Worm (Caenorhabditis elegans) whole organism, L1 larva: ENCODE results near the gene srv-7.

Experiments used
- C04F5.9 ChIP-seq: sonication (generic microtip); optimal IDR thresholded peaks from 2 replicates; lab custom pipeline; 2016; ENCODE audit warnings: missing genetic modification characterization, missing compliant biosample characterization
- blmp-1 ChIP-seq: fragments of 150-350 bp; optimal IDR thresholded peaks from 2 replicates; lab custom pipeline; 2014; ENCODE audit warnings: missing biosample characterization, missing genetic modification characterization
- ceh-63 ChIP-seq: fragments of 200-800 bp; sonication (Bioruptor generic); optimal IDR thresholded peaks from 2 replicates; lab custom pipeline; 2018; ENCODE audit warnings: mild to moderate bottlenecking, missing genetic modification characterization, missing compliant biosample characterization
- dpl-1 ChIP-seq, 3 experiments: fragments of 150-350 bp in 2 of 3; sonication (generic microtip) in 1 of 3; optimal IDR thresholded peaks; 2 replicates each; lab custom pipeline; 2014 to 2017; ENCODE audit warnings: missing biosample characterization in 3 of 3, missing genetic modification characterization in 3 of 3, missing genetic modification reagents in 3 of 3
- efl-1 ChIP-seq, 4 experiments: fragments of 150-350 bp; optimal IDR thresholded peaks in 3 of 4; peaks in 1 of 4; 1 replicate in 1 of 4; 2 replicates in 3 of 4; lab custom pipeline; 2014; ENCODE audit warnings: missing biosample characterization in 2 of 4, missing genetic modification characterization in 2 of 4, missing genetic modification reagents in 2 of 4
- elt-2 ChIP-seq: sonication (generic microtip); optimal IDR thresholded peaks from 2 replicates; lab custom pipeline; 2016; ENCODE audit warnings: missing genetic modification characterization, mild to moderate bottlenecking, inconsistent platforms, missing compliant biosample characterization, missing genetic modification reagents
- elt-3 ChIP-seq, 6 experiments: fragments of 150-350 bp in 1 of 6; sonication (generic microtip); optimal IDR thresholded peaks; 2 replicates each; lab custom pipeline; 2017 to 2018; ENCODE audit warnings: missing biosample characterization in 6 of 6, missing genetic modification characterization in 6 of 6, inconsistent platforms in 1 of 6
- ets-5 ChIP-seq: fragments of 200-800 bp; sonication (Bioruptor generic); IDR thresholded peaks from 2 replicates; pipeline ENCODE4 v1.3.6; 2022; ENCODE audit warnings: missing genetic modification characterization, missing compliant biosample characterization
- fkh-10 ChIP-seq: sonication (generic microtip); optimal IDR thresholded peaks from 2 replicates; lab custom pipeline; 2017; ENCODE audit warnings: missing biosample characterization, missing genetic modification reagents, missing genetic modification characterization
- grh-1 ChIP-seq: fragments of 200-800 bp; sonication (Bioruptor generic); IDR thresholded peaks from 2 replicates; pipeline ENCODE4 v1.3.6; 2022; ENCODE audit warnings: missing genetic modification reagents, missing genetic modification characterization, missing compliant biosample characterization
- irx-1 ChIP-seq: sonication (generic microtip); optimal IDR thresholded peaks from 2 replicates; lab custom pipeline; 2016; ENCODE audit warnings: missing genetic modification characterization, missing compliant biosample characterization
- lin-14 ChIP-seq: fragments of 200-800 bp; sonication (Bioruptor generic); optimal IDR thresholded peaks from 2 replicates; lab custom pipeline; 2018; ENCODE audit warnings: mild to moderate bottlenecking, missing genetic modification characterization, moderate library complexity, missing compliant biosample characterization
- lin-35 ChIP-seq, 2 experiments: fragments of 150-350 bp; optimal IDR thresholded peaks; 2 replicates each; lab custom pipeline; 2014; ENCODE audit warnings: missing biosample characterization in 2 of 2, missing genetic modification characterization in 2 of 2, missing genetic modification reagents in 2 of 2
- lsy-2 ChIP-seq, 2 experiments: fragments of 150-350 bp; optimal IDR thresholded peaks; 2 replicates each; lab custom pipeline; 2014; ENCODE audit warnings: missing biosample characterization in 2 of 2, missing genetic modification characterization in 2 of 2
- mab-9 ChIP-seq: fragments of 200-800 bp; sonication (Bioruptor generic); IDR thresholded peaks from 2 replicates; pipeline ENCODE4 v1.3.6; 2022; ENCODE audit warnings: missing genetic modification reagents, missing genetic modification characterization, missing compliant biosample characterization
- mdl-1 ChIP-seq, 2 experiments: fragments of 150-350 bp; optimal IDR thresholded peaks; 2 replicates each; lab custom pipeline; 2014 to 2017; ENCODE audit warnings: missing biosample characterization in 2 of 2, missing genetic modification characterization in 2 of 2, inconsistent platforms in 1 of 2
- mef-2 ChIP-seq: fragments of 150-350 bp; optimal IDR thresholded peaks from 2 replicates; lab custom pipeline; 2014; ENCODE audit warnings: missing biosample characterization, missing genetic modification characterization
- nhr-19 ChIP-seq: fragments of 200-800 bp; sonication (Bioruptor generic); conservative IDR thresholded peaks from 2 replicates; pipeline ENCODE4 v1.3.6; 2022; ENCODE audit warnings: missing genetic modification characterization, missing compliant biosample characterization
- nhr-20 ChIP-seq: sonication (generic microtip); optimal IDR thresholded peaks from 2 replicates; lab custom pipeline; 2016; ENCODE audit warnings: mild to moderate bottlenecking, missing genetic modification characterization, missing compliant biosample characterization
- nhr-237 ChIP-seq: fragments of 150-350 bp; optimal IDR thresholded peaks from 2 replicates; lab custom pipeline; 2014; ENCODE audit warnings: missing biosample characterization, missing genetic modification characterization
- nhr-71 ChIP-seq: sonication (generic microtip); optimal IDR thresholded peaks from 2 replicates; lab custom pipeline; 2016; ENCODE audit warnings: mild to moderate bottlenecking, missing genetic modification characterization, moderate library complexity, missing compliant biosample characterization
- nhr-77 ChIP-seq: fragments of 150-350 bp; optimal IDR thresholded peaks from 2 replicates; lab custom pipeline; 2014; ENCODE audit warnings: missing biosample characterization, missing genetic modification characterization
- nhr-85 ChIP-seq: sonication (generic microtip); peaks from one replicate; lab custom pipeline; 2016; ENCODE audit warnings: missing genetic modification characterization, inconsistent platforms, missing compliant biosample characterization
- nhr-90 ChIP-seq: sonication (generic microtip); optimal IDR thresholded peaks from 2 replicates; lab custom pipeline; 2016; ENCODE audit warnings: mild to moderate bottlenecking, missing genetic modification characterization, missing compliant biosample characterization; ENCODE audit not compliant: poor library complexity
- snpc-4 ChIP-seq: fragments of 150-350 bp; optimal IDR thresholded peaks from 2 replicates; lab custom pipeline; 2014; ENCODE audit warnings: missing biosample characterization, missing genetic modification characterization
- snu-23 ChIP-seq: sonication (generic microtip); optimal IDR thresholded peaks from 2 replicates; lab custom pipeline; 2016; ENCODE audit warnings: missing genetic modification characterization, missing compliant biosample characterization
- sox-4 ChIP-seq: sonication (generic microtip); optimal IDR thresholded peaks from 2 replicates; lab custom pipeline; 2016; ENCODE audit warnings: missing genetic modification characterization, missing compliant biosample characterization
- tbx-2 ChIP-seq: sonication (generic microtip); optimal IDR thresholded peaks from 2 replicates; lab custom pipeline; 2016; ENCODE audit warnings: missing genetic modification characterization, missing compliant biosample characterization
- unc-130 ChIP-seq: fragments of 150-350 bp; optimal IDR thresholded peaks from 2 replicates; lab custom pipeline; 2017; ENCODE audit warnings: missing biosample characterization, missing genetic modification characterization, inconsistent platforms
- unc-30 ChIP-seq: sonication (generic microtip); optimal IDR thresholded peaks from 2 replicates; lab custom pipeline; 2017; ENCODE audit warnings: missing biosample characterization, missing genetic modification characterization
- zip-4 ChIP-seq: fragments of 200-800 bp; sonication (Bioruptor generic); optimal IDR thresholded peaks from 2 replicates; lab custom pipeline; 2018; ENCODE audit warnings: mild to moderate bottlenecking, missing genetic modification characterization, moderate library complexity, missing compliant biosample characterization
- ztf-4 ChIP-seq: fragments of 150-350 bp; optimal IDR thresholded peaks from 2 replicates; lab custom pipeline; 2014; ENCODE audit warnings: missing biosample characterization, missing genetic modification characterization

Gene srv-7

ce11 chrX:5628432-5628977 lies 19.3 kb downstream of the srv-7 start:
- TF ChIP-seq tbx-2 (peak; percentile 20), lin-35 (GFP tag; optimal IDR thresholded peaks at IDR 0.05; lab: Kevin White, UChicago) (peak in 1 of 2 experiments; percentile 15), nhr-20 (tag; lab: Kevin White, UChicago) (peak; percentile 76), nhr-85 (tag; lab: Kevin White, UChicago) (peak; percentile 82), nhr-71 (tag; lab: Kevin White, UChicago) (peak; percentile 60), elt-3 (tag; optimal IDR thresholded peaks at IDR 0.05; lab: Kevin White, UChicago) (peak in 4 of 6 experiments; percentile 17 to 70 (median 54)), nhr-90 (tag; lab: Kevin White, UChicago) (peak; percentile 27), nhr-77 (tag; lab: Kevin White, UChicago) (peak; percentile 7), zip-4 (no peak), nhr-19 (peak; percentile 19; the same call in 1 of the 2 replicates), snu-23 (GFP tag; lab: Kevin White, UChicago) (peak; percentile 25), lin-14 (peak; percentile 39), ceh-63 (GFP tag; lab: Kevin White, UChicago) (no peak), fkh-10 (no peak), efl-1 (optimal IDR thresholded peaks at IDR 0.05; lab: Kevin White, UChicago) (no peak), efl-1 (GFP tag; optimal IDR thresholded peaks at IDR 0.05 in 1 of 2; lab: Kevin White, UChicago) (peak in 1 of 2 experiments; percentile 76), blmp-1 (tag; lab: Kevin White, UChicago) (peak; percentile 73), mdl-1 (tag; optimal IDR thresholded peaks at IDR 0.05; lab: Kevin White, UChicago) (peak in 1 of 2 experiments; percentile 61), sox-4 (tag; lab: Kevin White, UChicago) (no peak), grh-1 (GFP tag; lab: Robert Waterston, UW) (peak; percentile 27; the same call in 1 of the 2 replicates)

ce11 chrX:5621793-5622192 lies 26.0 kb downstream of the srv-7 start:
- no peak for TF ChIP-seq ztf-4 (tag; lab: Kevin White, UChicago)

- TF ChIP-seq dpl-1 (GFP tag; optimal IDR thresholded peaks at IDR 0.05; lab: Kevin White, UChicago) (no peak), efl-1 (optimal IDR thresholded peaks at IDR 0.05; lab: Kevin White, UChicago) (no peak), efl-1 (GFP tag; optimal IDR thresholded peaks at IDR 0.05 in 1 of 2; lab: Kevin White, UChicago) (peak in 1 of 2 experiments; percentile 4)
These were observed 31.8 kb downstream of the srv-7 start for ce11 chrX:5616000-5616399.

ce11 chrX:5611155-5611554 lies 36.6 kb downstream of the srv-7 start, which contains the start of gene octr-1:
octr-1 (minus strand) TSS chrX:5611255.
- TF ChIP-seq nhr-20 (tag; lab: Kevin White, UChicago) (no peak), C04F5.9 (tag; lab: Kevin White, UChicago) (no peak)
- TF ChIP-seq, all 84 proteins: peak for 0

ce11 chrX:5605049-5605448 lies 42.7 kb downstream of the srv-7 start:
- TF ChIP-seq grh-1 (GFP tag; lab: Robert Waterston, UW), result no peak
- peak; percentile 49 for TF ChIP-seq nhr-85 (tag; lab: Kevin White, UChicago)
- peak; percentile 81 for TF ChIP-seq blmp-1 (tag; lab: Kevin White, UChicago)
- TF ChIP-seq elt-3 (tag; optimal IDR thresholded peaks at IDR 0.05; lab: Kevin White, UChicago), result peak in 2 of 6 experiments; percentile 45 to 70

ce11 chrX:5603338-5603816 lies 44.4 kb downstream of the srv-7 start, which contains the start of gene F14D12.1:
F14D12.1 (plus strand) TSS chrX:5603766.
- TF ChIP-seq snpc-4 (tag; lab: Kevin White, UChicago) (no peak), mab-9 (GFP tag; lab: Robert Waterston, UW) (no peak), nhr-19 (peak; percentile 40), unc-30 (tag; lab: Kevin White, UChicago) (no peak), blmp-1 (tag; lab: Kevin White, UChicago) (peak; percentile 79), snu-23 (GFP tag; lab: Kevin White, UChicago) (peak; percentile 52), nhr-85 (tag; lab: Kevin White, UChicago) (peak; percentile 94), nhr-90 (tag; lab: Kevin White, UChicago) (peak; percentile 50), ztf-4 (tag; lab: Kevin White, UChicago) (peak; percentile 11), tbx-2 (peak; percentile 29), unc-130 (tag; lab: Kevin White, UChicago) (peak; percentile 20), elt-3 (tag; optimal IDR thresholded peaks at IDR 0.05; lab: Kevin White, UChicago) (peak in 4 of 6 experiments; percentile 47 to 90 (median 86)), lin-14 (peak; percentile 69), nhr-71 (tag; lab: Kevin White, UChicago) (peak; percentile 59), mef-2 (tag; lab: Kevin White, UChicago) (no peak), irx-1 (no peak), elt-2 (tag; lab: Kevin White, UChicago) (no peak), nhr-20 (tag; lab: Kevin White, UChicago) (peak; percentile 70), lin-35 (GFP tag; optimal IDR thresholded peaks at IDR 0.05; lab: Kevin White, UChicago) (peak in 1 of 2 experiments; percentile 49), grh-1 (GFP tag; lab: Robert Waterston, UW) (0 out of 2 replicates have a peak, but pooled peaks have one; percentile 30), lsy-2 (tag; optimal IDR thresholded peaks at IDR 0.05; lab: Kevin White, UChicago) (peak in 1 of 2 experiments; percentile 31), nhr-237 (tag; lab: Kevin White, UChicago) (no peak), ets-5 (GFP tag; lab: Robert Waterston, UW) (no peak), mdl-1 (tag; optimal IDR thresholded peaks at IDR 0.05; lab: Kevin White, UChicago) (peak in 1 of 2 experiments; percentile 40)
